Worm (Caenorhabditis elegans): Measurements from ENCODE around the gene fbxc-30.
"Not testable (repeated sequence)": the region's sequence is repeated elsewhere in the genome, so short reads cannot be mapped to it uniquely, and the experiment has no call there.

Gene fbxc-30

ce11 chrII:920326-920725 lies 2.9 kb downstream of the fbxc-30 start:
- TF ChIP-seq elt-2 (tag; optimal IDR thresholded peaks at IDR 0.05) (peak; percentile 52), ama-1 (optimal IDR thresholded peaks at IDR 0.05) (no peak), pqm-1 (tag; optimal IDR thresholded peaks at IDR 0.05) (no peak), fkh-10 (GFP tag; optimal IDR thresholded peaks at IDR 0.05) (no peak)

- TF ChIP-seq pqm-1 (tag; optimal IDR thresholded peaks at IDR 0.05) (peak; percentile 39), elt-2 (tag; optimal IDR thresholded peaks at IDR 0.05) (peak; percentile 84), eor-1 (tag; optimal IDR thresholded peaks at IDR 0.05) (no peak)
These were observed 5.4 kb downstream of the fbxc-30 start for ce11 chrII:922778-923177.

ce11 chrII:923521-923920 lies 6.1 kb downstream of the fbxc-30 start, which contains the start of gene fbxc-28:
Gene fbxc-28, plus strand, starts transcription at chrII:923821.
- TF ChIP-seq nfya-1 (tag; optimal IDR thresholded peaks at IDR 0.05; ENCODE audit: insufficient read depth) (no peak), lin-15B (tag; optimal IDR thresholded peaks at IDR 0.05) (no peak), nhr-67 (tag; optimal IDR thresholded peaks at IDR 0.05) (no peak), unc-39 (tag; optimal IDR thresholded peaks at IDR 0.05) (no peak), elt-1 (tag; optimal IDR thresholded peaks at IDR 0.05) (no peak), nhr-77 (tag; optimal IDR thresholded peaks at IDR 0.05) (no peak), eor-1 (tag; optimal IDR thresholded peaks at IDR 0.05) (no peak), sea-2 (GFP tag; optimal IDR thresholded peaks at IDR 0.05) (no peak), nhr-28 (tag; optimal IDR thresholded peaks at IDR 0.05) (no peak), fkh-10 (GFP tag; optimal IDR thresholded peaks at IDR 0.05) (no peak), nhr-237 (tag; optimal IDR thresholded peaks at IDR 0.05) (no peak), skn-1 (tag; optimal IDR thresholded peaks at IDR 0.05) (no peak), nhr-43 (tag; optimal IDR thresholded peaks at IDR 0.05; ENCODE audit: poor library complexity, severe bottlenecking) (no peak), pqm-1 (tag; optimal IDR thresholded peaks at IDR 0.05) (no peak), elt-3 (tag; optimal IDR thresholded peaks at IDR 0.05) (no peak), lin-39 (tag; optimal IDR thresholded peaks at IDR 0.05) (no peak), egl-5 (tag; optimal IDR thresholded peaks at IDR 0.05) (no peak), snpc-4 (tag; optimal IDR thresholded peaks at IDR 0.05) (no peak)

- TF ChIP-seq pha-4 (tag; optimal IDR thresholded peaks at IDR 0.05) (no peak), aly-2 (tag; optimal IDR thresholded peaks at IDR 0.05) (no peak), elt-3 (tag; optimal IDR thresholded peaks at IDR 0.05) (no peak), lin-39 (tag; optimal IDR thresholded peaks at IDR 0.05) (no peak), ztf-11 (tag; optimal IDR thresholded peaks at IDR 0.05) (no peak), zag-1 (tag; optimal IDR thresholded peaks at IDR 0.05) (no peak), sea-2 (GFP tag; optimal IDR thresholded peaks at IDR 0.05) (no peak)
These were observed 9.9 kb downstream of the fbxc-30 start, which contains the start of gene R07C3.13 for ce11 chrII:927331-927730. Gene R07C3.13, minus strand, starts transcription at chrII:927431.

- not testable (repeated sequence) for TF ChIP-seq nhr-76, pha-4, lin-39 (tag; optimal IDR thresholded peaks at IDR 0.05)
These were observed 13.4 kb downstream of the fbxc-30 start, which contains the start of gene fbxc-34 for ce11 chrII:930871-931270. Gene fbxc-34, plus strand, starts transcription at chrII:931171.

ce11 chrII:932718-933117 lies 15.3 kb downstream of the fbxc-30 start, which contains the start of gene acs-15:
Gene acs-15, plus strand, starts transcription at chrII:933018.
- TF ChIP-seq nhr-12 (tag; optimal IDR thresholded peaks at IDR 0.05) (no peak), sea-2 (GFP tag; optimal IDR thresholded peaks at IDR 0.05) (no peak), fos-1 (tag; optimal IDR thresholded peaks at IDR 0.05) (no peak), nfya-1 (tag; optimal IDR thresholded peaks at IDR 0.05; ENCODE audit: insufficient read depth) (no peak)

- TF ChIP-seq ceh-16 (tag; optimal IDR thresholded peaks at IDR 0.05) (no peak), zag-1 (tag; optimal IDR thresholded peaks at IDR 0.05) (no peak)
These were observed 19.8 kb downstream of the fbxc-30 start for ce11 chrII:937265-937664.

ce11 chrII:938549-938948 lies 21.1 kb downstream of the fbxc-30 start, which contains the start of gene R07C3.3:
Gene R07C3.3, plus strand, starts transcription at chrII:938849.
- no peak for TF ChIP-seq zag-1 (tag; optimal IDR thresholded peaks at IDR 0.05)
- TF ChIP-seq nfya-1 (tag; optimal IDR thresholded peaks at IDR 0.05; ENCODE audit: insufficient read depth), result no peak

Measured in whole organism, L3 larva.